Fruit fly (Drosophila melanogaster) S2 (cell line): ENCODE data around the gene CG46462.

Experiments used
- CG8478 ChIP-seq: fragments of >200 bp; optimal IDR thresholded peaks from 2 replicates; lab custom pipeline; 2018
- CTCF ChIP-seq, 2 experiments: fragments of >200 bp; optimal IDR thresholded peaks; 2 replicates each; lab custom pipeline; 2018

The CG46462 gene

dm6 chr3L:19922833-19923745, 8.4 kb upstream of the CG46462 start, which contains the start of gene Pfdn6:
Gene Pfdn6, plus strand, starts transcription at chr3L:19923671.
- no peak for TF ChIP-seq CG8478 (lab: Kevin White, UChicago)
- no peak for TF ChIP-seq CTCF (optimal IDR thresholded peaks at IDR 0.05; lab: Kevin White, UChicago)

DNA sequence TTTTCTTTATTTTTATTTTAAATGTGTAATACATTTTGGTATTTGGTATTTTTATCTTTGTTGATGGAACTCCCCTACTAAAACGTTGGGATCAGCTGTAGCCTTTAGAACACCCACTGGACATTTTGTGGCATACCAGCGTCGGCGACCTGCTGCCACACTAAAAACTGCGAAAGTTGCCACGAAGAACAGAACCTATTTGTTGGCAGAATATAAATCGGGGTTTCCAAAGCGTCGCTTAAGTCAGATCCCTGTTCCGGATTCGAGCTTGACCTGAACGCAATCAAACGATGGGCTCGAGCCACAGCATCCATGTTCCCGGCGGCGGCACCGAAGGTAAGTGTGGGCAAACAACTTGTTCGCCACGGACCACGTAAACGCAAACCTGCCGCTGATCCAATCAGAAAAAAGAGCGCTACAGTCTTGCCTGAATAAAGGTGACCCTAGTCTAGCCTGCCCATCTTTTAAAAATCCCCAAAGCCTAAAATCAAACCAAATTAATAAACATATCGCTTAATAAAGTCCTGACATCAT, 6.7 kb upstream of the CG46462 start, which contains the start of gene Grasp65:
Gene Grasp65 (plus strand): TSS at position 173 of the 534 bp plus-strand sequence.
- TF ChIP-seq CTCF (optimal IDR thresholded peaks at IDR 0.05; lab: Kevin White, UChicago), result no peak
- TF ChIP-seq CG8478 (lab: Kevin White, UChicago), result no peak

DNA sequence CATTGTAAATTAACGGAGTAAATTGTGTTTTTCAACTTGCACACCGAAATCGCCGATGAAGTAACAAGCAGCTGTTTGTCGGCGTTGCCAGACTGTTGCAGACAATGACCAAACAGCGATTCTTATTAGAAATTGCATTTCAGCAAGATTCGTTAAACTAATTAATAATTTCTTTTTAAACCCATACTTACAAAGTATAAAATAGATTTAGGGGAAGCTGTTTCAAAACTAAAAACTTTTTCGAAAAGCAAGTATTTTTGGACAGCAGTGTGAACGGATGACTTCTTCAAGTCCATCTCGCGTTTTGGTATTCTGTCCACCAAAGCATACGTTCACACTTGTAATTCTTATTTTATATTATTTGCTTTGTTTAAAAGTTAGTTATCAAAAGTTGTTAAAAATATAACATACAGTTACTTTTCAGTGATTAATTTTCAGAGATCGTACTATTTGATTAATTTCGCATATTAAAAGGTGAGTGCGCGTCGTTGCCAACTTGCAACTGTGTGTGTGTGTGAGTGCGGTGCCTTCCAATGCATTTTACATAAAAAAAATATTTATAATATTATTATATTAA, 3.0 kb upstream of the CG46462 start, which contains the start of the genes CG8004 and RhoGDI:
Gene CG8004 (minus strand): TSS at position 74 of the 577 bp plus-strand sequence.
Gene RhoGDI (plus strand): TSS at position 309 of the 577 bp plus-strand sequence.
- TF ChIP-seq CTCF (optimal IDR thresholded peaks at IDR 0.05; lab: Kevin White, UChicago), result no peak
- no peak for TF ChIP-seq CG8478 (lab: Kevin White, UChicago)

dm6 chr3L:19929051-19929718, 2.3 kb upstream of the CG46462 start:
- TF ChIP-seq CTCF (optimal IDR thresholded peaks at IDR 0.05; lab: Kevin White, UChicago) (no peak), CG8478 (lab: Kevin White, UChicago) (no peak)

DNA sequence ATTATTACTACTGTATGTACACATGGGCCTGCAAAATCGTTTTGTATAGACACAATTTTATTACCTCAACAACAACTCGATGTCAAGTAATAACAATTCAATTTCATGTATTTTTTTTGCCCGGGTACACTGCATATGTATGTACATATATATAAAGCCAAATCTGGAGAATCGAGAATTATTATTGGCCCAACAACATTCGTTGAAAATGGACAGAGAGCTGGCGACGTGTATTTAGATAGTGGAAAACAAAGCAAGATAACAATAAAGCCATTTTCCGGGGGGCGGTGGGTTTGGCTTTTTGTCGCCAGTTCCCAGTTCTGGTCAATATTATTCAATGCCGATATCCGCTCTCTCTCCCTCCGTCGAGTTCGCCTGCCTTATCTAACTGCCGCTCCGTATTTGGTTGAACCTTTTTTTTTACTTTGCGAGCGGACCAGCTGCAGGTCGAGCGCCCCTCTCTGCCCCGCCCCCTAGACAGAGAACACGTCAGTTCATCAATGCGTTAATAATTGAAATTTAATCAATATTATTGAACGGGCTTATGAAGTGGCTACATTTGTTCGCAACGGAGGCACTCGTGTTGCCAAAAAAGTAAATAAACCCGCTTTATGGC, 1.7 kb upstream of the CG46462 start:
- no peak for TF ChIP-seq CTCF (optimal IDR thresholded peaks at IDR 0.05; lab: Kevin White, UChicago)
- no peak for TF ChIP-seq CG8478 (lab: Kevin White, UChicago)

- no peak for TF ChIP-seq CG8478 (lab: Kevin White, UChicago)
- TF ChIP-seq CTCF (optimal IDR thresholded peaks at IDR 0.05; lab: Kevin White, UChicago), result no peak
Measured at dm6 chr3L:19932917-19933316, 1.4 kb downstream of the CG46462 start.

dm6 chr3L:19939024-19939423, 7.5 kb downstream of the CG46462 start, which contains the start of gene Ac76E:
Gene Ac76E, plus strand, starts transcription at chr3L:19939287.
- TF ChIP-seq CG8478 (lab: Kevin White, UChicago) (no peak), CTCF (optimal IDR thresholded peaks at IDR 0.05; lab: Kevin White, UChicago) (no peak)

DNA sequence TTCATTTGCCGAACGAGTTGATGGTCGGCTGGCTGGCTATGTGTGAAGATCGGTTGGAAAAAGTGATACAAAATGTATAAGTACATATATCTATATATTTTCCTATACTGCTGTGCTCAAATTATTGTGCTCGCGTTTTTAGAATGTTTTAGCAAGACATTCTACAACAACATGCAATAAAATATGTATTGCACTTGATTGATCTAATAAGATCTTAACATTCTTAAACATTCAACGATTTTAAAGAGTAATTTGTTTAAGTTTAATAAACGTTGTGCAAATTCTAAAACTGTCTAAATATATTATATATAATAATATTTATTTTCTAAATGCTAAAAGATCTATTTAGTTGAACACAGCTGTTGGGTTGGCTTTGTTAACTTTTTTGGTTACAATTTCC, 8.9 kb downstream of the CG46462 start:
- TF ChIP-seq CG8478 (lab: Kevin White, UChicago) (no peak), CTCF (optimal IDR thresholded peaks at IDR 0.05; lab: Kevin White, UChicago) (no peak)

- TF ChIP-seq CG8478 (lab: Kevin White, UChicago) (no peak), CTCF (optimal IDR thresholded peaks at IDR 0.05; lab: Kevin White, UChicago) (no peak)
Measured at dm6 chr3L:19941162-19941561, 9.7 kb downstream of the CG46462 start.

DNA sequence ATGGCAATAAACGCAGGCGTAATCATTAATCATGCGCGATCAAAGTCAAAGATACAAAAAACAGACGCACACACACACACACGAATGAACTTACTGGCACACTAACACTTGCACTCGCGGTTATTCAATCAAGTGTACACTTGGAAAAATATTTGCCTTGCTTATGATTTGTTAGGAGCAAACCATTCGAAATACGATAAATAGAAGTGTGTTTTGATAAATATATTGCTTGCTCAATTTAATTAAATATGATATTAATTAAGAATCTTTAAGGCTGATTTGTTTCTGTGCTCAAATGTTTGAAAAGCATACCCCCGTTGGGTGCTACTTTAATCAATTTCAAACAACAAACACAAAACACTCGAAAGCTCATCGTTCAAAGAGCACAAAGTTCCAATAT, 14.0 kb downstream of the CG46462 start:
- TF ChIP-seq CG8478 (lab: Kevin White, UChicago), result no peak
- TF ChIP-seq CTCF (optimal IDR thresholded peaks at IDR 0.05; lab: Kevin White, UChicago), result no peak

dm6 chr3L:19951035-19951434, 19.5 kb downstream of the CG46462 start, which contains the start of gene CG32219:
Gene CG32219, minus strand, starts transcription at chr3L:19951135.
- TF ChIP-seq CTCF (optimal IDR thresholded peaks at IDR 0.05; lab: Kevin White, UChicago), result no peak
- TF ChIP-seq CG8478 (lab: Kevin White, UChicago), result no peak

DNA sequence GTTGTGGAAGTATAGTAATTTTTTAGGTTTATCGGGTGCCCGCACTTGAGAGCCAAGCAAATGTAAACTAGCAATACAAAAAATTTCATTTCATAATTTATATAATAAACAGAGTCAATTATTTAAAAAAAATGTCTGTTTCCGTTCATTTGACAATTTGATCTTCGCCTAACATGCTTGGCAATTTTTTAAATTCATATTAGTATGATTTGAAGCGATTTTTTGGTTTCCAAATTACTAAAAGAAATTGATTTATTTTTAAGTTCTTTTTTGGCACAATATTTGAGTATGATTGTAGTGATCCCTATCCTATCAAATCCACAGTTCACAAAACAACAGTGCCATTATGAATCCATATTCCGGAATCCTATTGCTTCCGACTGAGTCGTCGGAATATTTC, 20.4 kb downstream of the CG46462 start, which contains the start of gene CG34258:
Gene CG34258 (minus strand): TSS at position 101 of the 400 bp plus-strand sequence.
- no peak for TF ChIP-seq CG8478 (lab: Kevin White, UChicago)
- TF ChIP-seq CTCF (optimal IDR thresholded peaks at IDR 0.05; lab: Kevin White, UChicago), result no peak

DNA sequence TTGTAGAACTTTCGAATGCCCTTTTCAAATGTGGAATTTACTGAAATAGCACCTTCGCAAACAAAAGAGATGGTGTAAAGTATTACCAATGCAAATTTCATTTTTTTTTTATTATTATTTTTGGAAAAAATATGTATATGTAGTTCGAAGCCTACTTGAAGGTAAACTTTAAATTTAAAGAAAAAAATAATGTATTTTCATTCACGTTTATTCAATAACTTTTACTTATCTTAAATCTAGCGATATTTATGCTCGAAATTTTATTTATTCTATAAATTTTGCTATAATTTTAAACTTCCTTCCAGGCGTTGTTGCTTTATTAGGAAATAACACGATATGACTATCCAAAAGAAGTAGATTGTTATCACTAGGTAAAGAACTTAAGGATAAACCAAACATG, 21.2 kb downstream of the CG46462 start, which contains the start of gene CG33710:
Gene CG33710 (minus strand): TSS at position 101 of the 400 bp plus-strand sequence.
- TF ChIP-seq CG8478 (lab: Kevin White, UChicago), result no peak
- no peak for TF ChIP-seq CTCF (optimal IDR thresholded peaks at IDR 0.05; lab: Kevin White, UChicago)
